Fruit fly (Drosophila melanogaster): ENCODE results near the gene Osi4.

Gene Osi4

dm6 chr3R:6241289-6241688 lies 19.7 kb upstream of the Osi4 start (continued):
- TF ChIP-seq otp (GFP tag; IDR thresholded peaks at IDR 0.05) = no peak
- TF ChIP-seq CG13424 (tag; optimal IDR thresholded peaks at IDR 0.05) = peak; percentile 52
- TF ChIP-seq CG14860 (GFP tag; IDR thresholded peaks at IDR 0.05; ENCODE audit: partially characterized antibody) = no peak
- TF ChIP-seq tll (GFP tag; optimal IDR thresholded peaks at IDR 0.05) = no peak
- TF ChIP-seq ac (GFP tag; optimal IDR thresholded peaks at IDR 0.05) = no peak
- TF ChIP-seq vvl (GFP tag; IDR thresholded peaks at IDR 0.05) = no peak
- peak; percentile 56 for TF ChIP-seq CG15601 (tag; optimal IDR thresholded peaks at IDR 0.05)
- no peak for TF ChIP-seq CG10366 (GFP tag; IDR thresholded peaks at IDR 0.05)
- no peak for TF ChIP-seq caup (GFP tag; optimal IDR thresholded peaks at IDR 0.05; ENCODE audit: severe bottlenecking)
- no peak for TF ChIP-seq Kr (GFP tag; optimal IDR thresholded peaks at IDR 0.05)
- no peak for TF ChIP-seq Elba2 (GFP tag; optimal IDR thresholded peaks at IDR 0.05)
- no peak for TF ChIP-seq jigr1 (GFP tag; IDR thresholded peaks at IDR 0.05)
- no peak for TF ChIP-seq chinmo (GFP tag; IDR thresholded peaks at IDR 0.05; ENCODE audit: partially characterized antibody)
- no peak for TF ChIP-seq pfk (GFP tag; optimal IDR thresholded peaks at IDR 0.05)
- TF ChIP-seq NfI (GFP tag; optimal IDR thresholded peaks at IDR 0.05) = no peak
- TF ChIP-seq MTF-1 (GFP tag; optimal IDR thresholded peaks at IDR 0.05; ENCODE audit: borderline replicate concordance) = no peak
- TF ChIP-seq usp (GFP tag; optimal IDR thresholded peaks at IDR 0.05) = no peak
- TF ChIP-seq nmo (GFP tag; optimal IDR thresholded peaks at IDR 0.05) = peak; percentile 71
- no peak for TF ChIP-seq CG17186 (GFP tag; optimal IDR thresholded peaks at IDR 0.05)
- no peak for TF ChIP-seq Nf-YB (GFP tag; optimal IDR thresholded peaks at IDR 0.05)
- peak in 1 of 2 experiments; percentile 59 for TF ChIP-seq bsh (GFP tag; optimal IDR thresholded peaks at IDR 0.05)
- no peak for TF ChIP-seq CG10321 (GFP tag; IDR thresholded peaks at IDR 0.05)
- TF ChIP-seq lab (GFP tag; optimal IDR thresholded peaks at IDR 0.05) = no peak
- TF ChIP-seq HLH4C (GFP tag; IDR thresholded peaks at IDR 0.05; ENCODE audit: partially characterized antibody) = no peak
- TF ChIP-seq Dad (GFP tag; optimal IDR thresholded peaks at IDR 0.05) = no peak
- no peak for TF ChIP-seq CG11093 (GFP tag; IDR thresholded peaks at IDR 0.05)
- no peak for TF ChIP-seq CG43689 (GFP tag; IDR thresholded peaks at IDR 0.05)
- no peak for TF ChIP-seq CG15011 (GFP tag; optimal IDR thresholded peaks at IDR 0.05)
- TF ChIP-seq HLH3B (GFP tag; IDR thresholded peaks at IDR 0.05) = no peak
- no peak for TF ChIP-seq CG12071 (GFP tag; optimal IDR thresholded peaks at IDR 0.05)
- TF ChIP-seq stc (GFP tag; IDR thresholded peaks at IDR 0.05) = no peak
- TF ChIP-seq cato (GFP tag; optimal IDR thresholded peaks at IDR 0.05; ENCODE audit: borderline replicate concordance) = no peak
- no peak for TF ChIP-seq CG7928 (GFP tag; optimal IDR thresholded peaks at IDR 0.05)
- no peak for TF ChIP-seq CG14667 (GFP tag; IDR thresholded peaks at IDR 0.05)
- no peak for TF ChIP-seq NC2α (GFP tag; optimal IDR thresholded peaks at IDR 0.05)
- TF ChIP-seq so (GFP tag; IDR thresholded peaks at IDR 0.05) = no peak
- TF ChIP-seq dati (GFP tag; IDR thresholded peaks at IDR 0.05) = no peak
- TF ChIP-seq Ptx1 (GFP tag; IDR thresholded peaks at IDR 0.05) = no peak
- TF ChIP-seq CG2199 (GFP tag; IDR thresholded peaks at IDR 0.05) = no peak
- no peak for TF ChIP-seq oc (tag; optimal IDR thresholded peaks at IDR 0.05)
- TF ChIP-seq Sox102F (GFP tag; optimal IDR thresholded peaks at IDR 0.05) = peak; percentile 72
- TF ChIP-seq row (GFP tag; IDR thresholded peaks at IDR 0.05) = 0 out of 3 replicates have a peak, but pooled peaks have one; percentile 20
- TF ChIP-seq CG31441 (GFP tag; IDR thresholded peaks at IDR 0.05) = peak; percentile 72
- no peak for TF ChIP-seq fd102C (GFP tag; optimal IDR thresholded peaks at IDR 0.05)
- peak; percentile 16 for TF ChIP-seq trem (tag; optimal IDR thresholded peaks at IDR 0.05)
- peak; percentile 44 for TF ChIP-seq CoRest (tag; optimal IDR thresholded peaks at IDR 0.05)
- TF ChIP-seq CG9437 (GFP tag; optimal IDR thresholded peaks at IDR 0.05) = peak; percentile 42
- no peak for TF ChIP-seq CG18619 (GFP tag; optimal IDR thresholded peaks at IDR 0.05)
- TF ChIP-seq CG12659 (GFP tag; optimal IDR thresholded peaks at IDR 0.05) = peak; percentile 6
- TF ChIP-seq onecut (GFP tag; IDR thresholded peaks at IDR 0.05) = no peak
- peak; percentile 52 for TF ChIP-seq D19A (tag; optimal IDR thresholded peaks at IDR 0.05)

All from whole organism, embryonic.